Worm (Caenorhabditis elegans) whole organism, mixed stage, embryonic: ENCODE data around the gene C07E3.9.

Source experiments
- M03D4.4 ChIP-seq: sonication (generic microtip); optimal IDR thresholded peaks from 2 replicates; lab custom pipeline; 2017; ENCODE audit warnings: mild to moderate bottlenecking, missing genetic modification characterization, missing compliant biosample characterization
- bed-3 ChIP-seq: fragments of 200-800 bp; sonication (Bioruptor generic); optimal IDR thresholded peaks from 3 replicates; lab custom pipeline; 2018; ENCODE audit warnings: mild to moderate bottlenecking, missing genetic modification characterization, moderate library complexity, missing compliant biosample characterization
- blmp-1 ChIP-seq: fragments of 150-350 bp; optimal IDR thresholded peaks from 2 replicates; lab custom pipeline; 2014; ENCODE audit warnings: missing biosample characterization, missing genetic modification characterization
- ceh-39 ChIP-seq: fragments of 150-350 bp; optimal IDR thresholded peaks from 2 replicates; lab custom pipeline; 2014; ENCODE audit warnings: missing biosample characterization, missing genetic modification characterization
- ceh-43 ChIP-seq: fragments of 200-800 bp; sonication (Bioruptor generic); optimal IDR thresholded peaks from 2 replicates; lab custom pipeline; 2018; ENCODE audit warnings: mild to moderate bottlenecking, missing genetic modification characterization, moderate library complexity, missing compliant biosample characterization
- ceh-83 ChIP-seq: fragments of 200-800 bp; sonication (Bioruptor generic); optimal IDR thresholded peaks from 2 replicates; lab custom pipeline; 2018; ENCODE audit warnings: mild to moderate bottlenecking, missing genetic modification characterization, missing compliant biosample characterization
- ces-1 ChIP-seq: fragments of 150-350 bp; optimal IDR thresholded peaks from 2 replicates; lab custom pipeline; 2014; ENCODE audit warnings: missing biosample characterization, missing genetic modification reagents, missing genetic modification characterization
- cnd-1 ChIP-seq: fragments of 200-800 bp; sonication (Bioruptor generic); optimal IDR thresholded peaks from 2 replicates; lab custom pipeline; 2018; ENCODE audit warnings: mild to moderate bottlenecking, missing genetic modification characterization, missing compliant biosample characterization
- drap-1 ChIP-seq: fragments of 200-800 bp; sonication (Bioruptor generic); optimal IDR thresholded peaks from 3 replicates; lab custom pipeline; 2018; ENCODE audit warnings: mild to moderate bottlenecking, missing genetic modification characterization, missing compliant biosample characterization
- elt-1 ChIP-seq: sonication (generic microtip); optimal IDR thresholded peaks from 2 replicates; lab custom pipeline; 2017; ENCODE audit warnings: missing genetic modification characterization, mild to moderate bottlenecking, missing compliant biosample characterization, antibody characterized with exemption, moderate library complexity, borderline replicate concordance; ENCODE audit not compliant: insufficient read depth
- elt-3 ChIP-seq: fragments of 150-350 bp; optimal IDR thresholded peaks from 2 replicates; lab custom pipeline; 2014; ENCODE audit warnings: missing biosample characterization, missing genetic modification characterization
- hlh-1 ChIP-seq: fragments of 150-350 bp; optimal IDR thresholded peaks from 2 replicates; lab custom pipeline; 2014; ENCODE audit warnings: missing biosample characterization, missing genetic modification reagents, missing genetic modification characterization
- lin-13 ChIP-seq: fragments of 150-350 bp; optimal IDR thresholded peaks from 2 replicates; lab custom pipeline; 2014; ENCODE audit warnings: missing biosample characterization, missing genetic modification characterization
- lin-32 ChIP-seq: fragments of 200-800 bp; sonication (Bioruptor generic); optimal IDR thresholded peaks from 2 replicates; lab custom pipeline; 2018; ENCODE audit warnings: mild to moderate bottlenecking, missing genetic modification characterization, missing compliant biosample characterization
- lsy-2 ChIP-seq: fragments of 150-350 bp; optimal IDR thresholded peaks from 2 replicates; lab custom pipeline; 2014; ENCODE audit warnings: missing biosample characterization, missing genetic modification characterization
- mab-5 ChIP-seq: fragments of 150-350 bp; optimal IDR thresholded peaks from 2 replicates; lab custom pipeline; 2014; ENCODE audit warnings: missing biosample characterization, missing genetic modification characterization
- mep-1 ChIP-seq: fragments of 150-350 bp; optimal IDR thresholded peaks from 2 replicates; lab custom pipeline; 2017; ENCODE audit warnings: missing biosample characterization, missing genetic modification reagents, missing genetic modification characterization, inconsistent platforms
- mls-2 ChIP-seq: sonication (generic microtip); optimal IDR thresholded peaks from 2 replicates; lab custom pipeline; 2016; ENCODE audit warnings: mild to moderate bottlenecking, missing genetic modification characterization, moderate library complexity, missing compliant biosample characterization
- nhr-2 ChIP-seq: fragments of 150-350 bp; optimal IDR thresholded peaks from 2 replicates; lab custom pipeline; 2014; ENCODE audit warnings: missing biosample characterization, missing genetic modification characterization
- nhr-237 ChIP-seq: fragments of 150-350 bp; optimal IDR thresholded peaks from 2 replicates; lab custom pipeline; 2014; ENCODE audit warnings: missing biosample characterization, missing genetic modification characterization
- nhr-76 ChIP-seq: sonication (generic microtip); optimal IDR thresholded peaks from 2 replicates; lab custom pipeline; 2017; ENCODE audit warnings: missing biosample characterization, missing genetic modification characterization
- pha-4 ChIP-seq: fragments of 150-350 bp; optimal IDR thresholded peaks from 2 replicates; lab custom pipeline; 2018; ENCODE audit warnings: missing biosample characterization, missing genetic modification reagents, missing genetic modification characterization
- sem-2 ChIP-seq: fragments of 200-800 bp; sonication (Bioruptor generic); optimal IDR thresholded peaks from 2 replicates; lab custom pipeline; 2018; ENCODE audit warnings: mild to moderate bottlenecking, missing genetic modification characterization, missing compliant biosample characterization
- snpc-4 ChIP-seq: fragments of 150-350 bp; optimal IDR thresholded peaks from 2 replicates; lab custom pipeline; 2014; ENCODE audit warnings: missing biosample characterization, missing genetic modification characterization
- sptf-1 ChIP-seq: sonication (generic microtip); optimal IDR thresholded peaks from 2 replicates; lab custom pipeline; 2017; ENCODE audit warnings: mild to moderate bottlenecking, missing genetic modification characterization, moderate library complexity, missing compliant biosample characterization
- tbx-8 ChIP-seq: fragments of 200-800 bp; sonication (Bioruptor generic); optimal IDR thresholded peaks from 2 replicates; lab custom pipeline; 2018; ENCODE audit warnings: mild to moderate bottlenecking, missing genetic modification characterization, moderate library complexity, missing compliant biosample characterization
- unc-120 ChIP-seq: sonication (generic microtip); optimal IDR thresholded peaks from 2 replicates; lab custom pipeline; 2017; ENCODE audit warnings: missing genetic modification characterization, missing compliant biosample characterization; ENCODE audit not compliant: poor library complexity, severe bottlenecking
- unc-62 ChIP-seq: fragments of 150-350 bp; optimal IDR thresholded peaks from 2 replicates; lab custom pipeline; 2014; ENCODE audit warnings: missing biosample characterization, missing genetic modification reagents, missing genetic modification characterization
- zip-8 ChIP-seq: fragments of 150-350 bp; optimal IDR thresholded peaks from 2 replicates; lab custom pipeline; 2014; ENCODE audit warnings: missing biosample characterization, missing genetic modification characterization
- ztf-11 ChIP-seq: fragments of 150-350 bp; optimal IDR thresholded peaks from 2 replicates; lab custom pipeline; 2014; ENCODE audit warnings: missing biosample characterization, missing genetic modification characterization

The C07E3.9 gene

DNA sequence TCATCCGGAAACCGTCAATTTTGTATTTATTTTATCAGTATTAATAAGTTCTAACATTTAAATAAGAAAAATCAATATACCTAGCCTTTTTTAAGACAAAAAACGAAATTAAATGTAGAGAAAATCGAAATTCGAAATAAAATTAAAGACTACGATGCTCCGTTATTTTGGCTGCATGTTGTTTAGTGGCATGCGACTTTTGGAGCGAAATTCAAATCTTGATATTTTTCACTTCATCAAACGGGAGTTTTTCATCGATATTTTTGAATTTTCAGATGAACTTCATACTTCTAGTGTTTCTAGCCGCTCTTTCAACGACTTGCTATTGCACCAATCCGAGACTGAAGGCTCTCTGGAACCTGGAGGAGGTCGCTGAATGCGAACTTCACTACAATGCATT lies at the start of gene C07E3.9:
C07E3.9 (plus strand) TSS at position 270 of the 400 bp plus-strand sequence.
- no peak for TF ChIP-seq unc-120
- no peak for TF ChIP-seq ceh-39 (tag; lab: Kevin White, UChicago)
- peak; percentile 40 for TF ChIP-seq nhr-237 (tag; lab: Kevin White, UChicago)
- TF ChIP-seq lsy-2 (tag; lab: Kevin White, UChicago) = peak; percentile 56
- no peak for TF ChIP-seq blmp-1 (tag; lab: Kevin White, UChicago)
- no peak for TF ChIP-seq ceh-83 (GFP tag; lab: Kevin White, UChicago)
- TF ChIP-seq ces-1 (GFP tag; lab: Kevin White, UChicago) = peak; percentile 87

ce11 chrII:10300954-10301353 lies 49.6 kb upstream of the C07E3.9 start, which contains the start of gene mdt-22:
Gene mdt-22, plus strand, starts transcription at chrII:10301216.
- TF ChIP-seq mls-2 (tag; lab: Kevin White, UChicago) (peak; percentile 39), nhr-2 (peak; percentile 2), lin-13 (peak; percentile 81), nhr-237 (tag; lab: Kevin White, UChicago) (peak; percentile 52), elt-1 (tag; lab: Kevin White, UChicago) (no peak), mep-1 (tag; lab: Kevin White, UChicago) (peak; percentile 89), drap-1 (GFP tag; lab: Kevin White, UChicago) (peak; percentile 70), pha-4 (tag; lab: Kevin White, UChicago) (peak; percentile 59), sem-2 (GFP tag; lab: Kevin White, UChicago) (no peak), ceh-43 (GFP tag; lab: Kevin White, UChicago) (peak; percentile 26), elt-3 (peak; percentile 6), M03D4.4 (tag; lab: Kevin White, UChicago) (peak; percentile 66), ces-1 (GFP tag; lab: Kevin White, UChicago) (peak; percentile 92), lsy-2 (tag; lab: Kevin White, UChicago) (peak; percentile 81), ceh-39 (tag; lab: Kevin White, UChicago) (peak; percentile 28), cnd-1 (tag; lab: Kevin White, UChicago) (peak; percentile 28), unc-62 (GFP tag; lab: Kevin White, UChicago) (no peak), lin-32 (GFP tag; lab: Kevin White, UChicago) (no peak), unc-120 (peak; percentile 96), sptf-1 (peak; percentile 72), hlh-1 (tag; lab: Kevin White, UChicago) (peak; percentile 68), ceh-83 (GFP tag; lab: Kevin White, UChicago) (no peak)
- TF ChIP-seq, all 35 proteins: peak for 17

ce11 chrII:10302141-10302574 lies 48.4 kb upstream of the C07E3.9 start:
- TF ChIP-seq sptf-1 = peak; percentile 41

DNA sequence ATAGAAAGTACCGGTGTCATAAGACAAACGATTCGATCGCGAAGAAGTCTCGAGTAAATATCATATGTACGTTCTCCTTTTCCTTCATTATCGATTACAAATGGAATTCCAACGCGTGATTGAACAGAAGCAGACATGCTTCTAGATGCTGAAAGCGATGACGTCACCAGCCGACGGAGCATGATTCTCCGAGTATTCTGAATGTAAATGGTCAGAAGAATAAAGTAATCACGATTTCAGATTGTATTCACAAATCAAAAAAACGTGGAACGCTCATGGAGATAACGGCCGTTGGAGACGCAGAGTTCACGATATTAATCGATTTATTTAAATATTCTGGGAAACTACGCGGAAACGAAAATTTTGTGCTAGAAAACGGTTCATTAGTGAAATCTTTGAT lies 47.9 kb upstream of the C07E3.9 start, which contains the start of gene clpp-1:
clpp-1 (minus strand) TSS at position 197 of the 400 bp plus-strand sequence.
- TF ChIP-seq nhr-237 (tag; lab: Kevin White, UChicago) (no peak), zip-8 (tag; lab: Kevin White, UChicago) (peak; percentile 17)

ce11 chrII:10303663-10304115 lies 46.9 kb upstream of the C07E3.9 start, which contains the start of gene vha-9:
Gene vha-9, minus strand, starts transcription at chrII:10303713.
- TF ChIP-seq hlh-1 (tag; lab: Kevin White, UChicago) (peak; percentile 28), bed-3 (GFP tag; lab: Kevin White, UChicago) (peak; percentile 11), mep-1 (tag; lab: Kevin White, UChicago) (peak; percentile 56), sptf-1 (peak; percentile 74), lsy-2 (tag; lab: Kevin White, UChicago) (peak; percentile 57), nhr-76 (tag; lab: Kevin White, UChicago) (no peak), ztf-11 (tag; lab: Kevin White, UChicago) (no peak), M03D4.4 (tag; lab: Kevin White, UChicago) (peak; percentile 13), pha-4 (tag; lab: Kevin White, UChicago) (peak; percentile 7), nhr-2 (peak; percentile 3), ces-1 (GFP tag; lab: Kevin White, UChicago) (peak; percentile 91), sem-2 (GFP tag; lab: Kevin White, UChicago) (no peak)
- TF ChIP-seq, all 35 proteins: peak for 9

DNA sequence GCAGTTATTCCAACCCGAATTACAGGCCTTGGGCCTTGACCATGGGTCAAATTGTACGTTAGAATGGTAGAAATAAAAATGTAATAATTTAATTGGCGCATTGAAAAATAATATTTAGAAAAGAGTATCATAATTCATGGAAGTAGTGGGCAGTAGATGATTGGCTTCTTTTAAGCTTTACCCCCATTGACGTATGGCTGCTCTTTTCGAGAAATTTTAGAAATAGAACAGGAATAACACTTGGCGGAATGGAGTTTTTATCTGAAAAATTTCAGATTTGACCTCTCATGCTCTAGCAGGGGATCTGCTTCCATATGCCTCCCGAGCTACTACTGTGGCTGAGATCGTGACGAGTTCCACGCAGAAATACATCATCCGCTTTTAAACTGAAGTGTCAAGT lies 41.8 kb upstream of the C07E3.9 start, which contains the start of gene gcy-4:
gcy-4 (minus strand) TSS at position 101 of the 400 bp plus-strand sequence.
- TF ChIP-seq snpc-4 (tag; lab: Kevin White, UChicago) = no peak
- TF ChIP-seq M03D4.4 (tag; lab: Kevin White, UChicago) = no peak
- no peak for TF ChIP-seq ceh-39 (tag; lab: Kevin White, UChicago)
- TF ChIP-seq ztf-11 (tag; lab: Kevin White, UChicago) = no peak
- TF ChIP-seq lin-32 (GFP tag; lab: Kevin White, UChicago) = no peak
- TF ChIP-seq bed-3 (GFP tag; lab: Kevin White, UChicago) = no peak
- no peak for TF ChIP-seq mab-5 (tag; lab: Kevin White, UChicago)
- TF ChIP-seq elt-1 (tag; lab: Kevin White, UChicago) = no peak
- TF ChIP-seq hlh-1 (tag; lab: Kevin White, UChicago) = no peak
- TF ChIP-seq ceh-43 (GFP tag; lab: Kevin White, UChicago) = no peak
- no peak for TF ChIP-seq tbx-8 (GFP tag; lab: Kevin White, UChicago)
- TF ChIP-seq drap-1 (GFP tag; lab: Kevin White, UChicago) = no peak
- TF ChIP-seq mep-1 (tag; lab: Kevin White, UChicago) = no peak
- no peak for TF ChIP-seq unc-62 (GFP tag; lab: Kevin White, UChicago)
